Fruit fly (Drosophila melanogaster) Kc167 (cell line): ENCODE measurements around the gene Nnp-1.

ENCODE experiments used
- Myc ChIP-seq: fragments of >200 bp; optimal IDR thresholded peaks from 2 replicates; lab custom pipeline; 2017; ENCODE audit warnings: missing external identifiers
- Sin3A ChIP-seq: fragments of >200 bp; optimal IDR thresholded peaks from 2 replicates; lab custom pipeline; 2018; ENCODE audit warnings: missing external identifiers
- h ChIP-seq: fragments of >200 bp; optimal IDR thresholded peaks from 3 replicates; lab custom pipeline; 2018; ENCODE audit warnings: missing external identifiers
- insv ChIP-seq: fragments of >200 bp; optimal IDR thresholded peaks from 3 replicates; lab custom pipeline; 2018; ENCODE audit warnings: missing external identifiers
- psq ChIP-seq: fragments of >200 bp; optimal IDR thresholded peaks from 2 replicates; lab custom pipeline; 2017; ENCODE audit warnings: missing external identifiers
- ttk ChIP-seq: sonication (Bioruptor generic); optimal IDR thresholded peaks from 2 replicates; lab custom pipeline; 2017; ENCODE audit warnings: missing external identifiers

DNA sequence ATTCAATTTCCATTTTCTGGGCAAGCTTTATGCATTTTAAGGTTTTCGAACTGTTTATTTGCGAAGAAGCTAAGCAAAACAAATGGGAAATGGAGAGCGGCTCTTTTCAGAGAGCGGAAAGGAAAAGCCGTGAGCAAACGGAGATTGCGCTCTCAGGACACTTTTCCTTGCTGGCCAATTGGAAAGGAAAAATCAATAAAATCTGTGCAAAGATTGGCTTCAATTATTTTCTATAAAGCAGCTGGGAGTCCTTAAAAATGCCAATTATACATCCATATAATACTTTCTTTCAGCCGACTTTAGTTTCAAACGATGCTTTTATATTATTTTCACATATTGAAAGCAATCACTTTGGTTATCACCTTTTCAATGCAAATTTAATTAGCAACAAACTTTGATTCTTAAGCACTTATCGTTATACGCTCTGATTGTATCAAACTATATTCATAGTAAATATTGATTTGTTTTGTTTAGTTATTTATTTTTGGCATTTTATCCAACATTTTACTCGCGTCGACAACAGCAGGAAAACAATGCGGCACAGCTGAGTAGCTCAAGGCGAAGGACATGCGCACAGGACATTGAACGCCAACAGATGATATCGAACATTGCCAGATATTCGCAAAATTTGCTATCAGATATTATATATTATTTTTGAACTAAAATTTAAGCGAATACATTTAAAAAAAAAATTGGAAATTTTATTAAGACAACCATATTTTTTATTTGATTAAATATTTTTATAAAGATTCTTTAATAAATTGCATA lies 11.2 kb downstream of the Nnp-1 start, which contains the start of gene CG9395:
- TF ChIP-seq insv (lab: Kevin White, UChicago) (no peak), Sin3A (lab: Kevin White, UChicago) (no peak), h (lab: Kevin White, UChicago) (no peak), psq (lab: Kevin White, UChicago) (no peak), Myc (lab: Kevin White, UChicago) (no peak), ttk (lab: Kevin White, UChicago) (no peak)
